Fruit fly (Drosophila melanogaster) whole organism, prepupa: ENCODE measurements around the gene SLC5A11.

Source experiments
- Blimp-1 ChIP-seq: fragments of 200-800 bp; sonication (Bioruptor generic); optimal IDR thresholded peaks from 3 replicates; lab custom pipeline; 2017; ENCODE audit warnings: missing biosample characterization, missing genetic modification characterization, mild to moderate bottlenecking, moderate library complexity, missing genetic modification reagents
- CG10631 ChIP-seq: fragments of 200-800 bp; sonication (Bioruptor generic); optimal IDR thresholded peaks from 2 replicates; lab custom pipeline; 2016; ENCODE audit warnings: missing biosample characterization, missing genetic modification characterization
- CG11294 ChIP-seq: fragments of 200-800 bp; sonication (Bioruptor generic); IDR thresholded peaks from 2 replicates; pipeline ENCODE4 v1.3.6; 2022; ENCODE audit warnings: missing biosample characterization, missing genetic modification characterization
- CG11762 ChIP-seq: fragments of 200-800 bp; sonication (Bioruptor generic); optimal IDR thresholded peaks from 3 replicates; lab custom pipeline; 2016; ENCODE audit warnings: missing biosample characterization, missing genetic modification characterization; ENCODE audit not compliant: insufficient read depth
- CG11902 ChIP-seq: fragments of 200-800 bp; sonication (Bioruptor generic); optimal IDR thresholded peaks from 3 replicates; lab custom pipeline; 2016; ENCODE audit warnings: missing biosample characterization, missing genetic modification characterization
- CG15336 ChIP-seq: fragments of 200-800 bp; sonication (Bioruptor generic); IDR thresholded peaks from 2 replicates; pipeline ENCODE4 v1.3.6; 2022; ENCODE audit warnings: missing biosample characterization, missing genetic modification characterization
- CG1621 ChIP-seq: fragments of 200-800 bp; sonication (Bioruptor generic); optimal IDR thresholded peaks from 3 replicates; lab custom pipeline; 2018; ENCODE audit warnings: missing biosample characterization, mild to moderate bottlenecking, missing genetic modification characterization
- CG16779 ChIP-seq: fragments of 200-800 bp; sonication (Bioruptor generic); optimal IDR thresholded peaks from 3 replicates; lab custom pipeline; 2017; ENCODE audit warnings: missing biosample characterization, mild to moderate bottlenecking, missing genetic modification characterization
- CG3032 ChIP-seq: fragments of 200-800 bp; optimal IDR thresholded peaks from 2 replicates; lab custom pipeline; 2019; ENCODE audit warnings: missing biosample characterization, mild to moderate bottlenecking, missing genetic modification characterization, moderate library complexity
- CG32006 ChIP-seq: fragments of 200-800 bp; sonication (Bioruptor generic); optimal IDR thresholded peaks from 3 replicates; lab custom pipeline; 2017; ENCODE audit warnings: missing biosample characterization, mild to moderate bottlenecking, missing genetic modification characterization
- CG34406 ChIP-seq: fragments of 200-800 bp; sonication (Bioruptor generic); optimal IDR thresholded peaks from 3 replicates; lab custom pipeline; 2016; ENCODE audit warnings: missing biosample characterization, missing genetic modification characterization
- CG3919 ChIP-seq: fragments of 200-800 bp; sonication (Bioruptor generic); optimal IDR thresholded peaks from 3 replicates; lab custom pipeline; 2016; ENCODE audit warnings: missing biosample characterization, missing genetic modification characterization
- CG6163 ChIP-seq: fragments of 200-800 bp; sonication (Bioruptor generic); IDR thresholded peaks from 3 replicates; pipeline ENCODE4 v1.3.6; 2022; ENCODE audit warnings: missing biosample characterization, missing genetic modification characterization
- CG6276 ChIP-seq: fragments of 200-800 bp; sonication (Bioruptor generic); optimal IDR thresholded peaks from 2 replicates; lab custom pipeline; 2017; ENCODE audit warnings: missing biosample characterization, mild to moderate bottlenecking, missing genetic modification characterization
- CG6792 ChIP-seq: fragments of 200-800 bp; sonication (Bioruptor generic); optimal IDR thresholded peaks from 3 replicates; lab custom pipeline; 2016; ENCODE audit warnings: missing biosample characterization, missing genetic modification characterization
- CG6808 ChIP-seq: fragments of 200-800 bp; sonication (Bioruptor generic); optimal IDR thresholded peaks from 3 replicates; lab custom pipeline; 2017; ENCODE audit warnings: missing biosample characterization, missing genetic modification characterization, mild to moderate bottlenecking, moderate library complexity, missing genetic modification reagents
- CG6854 ChIP-seq: fragments of 200-800 bp; sonication (Bioruptor generic); optimal IDR thresholded peaks from 2 replicates; lab custom pipeline; 2017; ENCODE audit warnings: missing biosample characterization, mild to moderate bottlenecking, missing genetic modification characterization
- CG7368 ChIP-seq: fragments of 200-800 bp; sonication (Bioruptor generic); optimal IDR thresholded peaks from 3 replicates; lab custom pipeline; 2016; ENCODE audit warnings: missing biosample characterization, missing genetic modification characterization
- CG8119 ChIP-seq: fragments of 200-800 bp; sonication (Bioruptor generic); IDR thresholded peaks from 3 replicates; pipeline ENCODE4 v1.3.6; 2022; ENCODE audit warnings: missing biosample characterization, missing genetic modification characterization
- CG8319 ChIP-seq: fragments of 200-800 bp; sonication (Bioruptor generic); optimal IDR thresholded peaks from 3 replicates; lab custom pipeline; 2016; ENCODE audit warnings: missing biosample characterization, missing genetic modification characterization
- CG8632 ChIP-seq: fragments of 200-800 bp; sonication (Bioruptor generic); optimal IDR thresholded peaks from 3 replicates; lab custom pipeline; 2016; ENCODE audit warnings: missing biosample characterization, missing genetic modification characterization
- Eip75B ChIP-seq: fragments of 200-800 bp; sonication (Bioruptor generic); optimal IDR thresholded peaks from 3 replicates; lab custom pipeline; 2016; ENCODE audit warnings: missing biosample characterization, missing genetic modification characterization
- Eip78C ChIP-seq: fragments of 200-800 bp; sonication (Bioruptor generic); peaks from one replicate; lab custom pipeline; 2016; ENCODE audit warnings: missing biosample characterization, missing genetic modification characterization
- Ets21C ChIP-seq: fragments of 200-800 bp; sonication (Bioruptor generic); optimal IDR thresholded peaks from 3 replicates; lab custom pipeline; 2016; ENCODE audit warnings: missing biosample characterization, missing genetic modification characterization
- Ets96B ChIP-seq: fragments of 200-800 bp; optimal IDR thresholded peaks from 2 replicates; lab custom pipeline; 2019; ENCODE audit warnings: missing biosample characterization, mild to moderate bottlenecking, missing genetic modification characterization, moderate library complexity
- Gug ChIP-seq: fragments of 200-800 bp; sonication (Bioruptor generic); IDR thresholded peaks from 2 replicates; pipeline ENCODE4 v1.3.6; 2022; ENCODE audit warnings: missing biosample characterization, missing genetic modification characterization
- Hr38 ChIP-seq: sonication (Bioruptor generic); optimal IDR thresholded peaks from 2 replicates; lab custom pipeline; 2016; ENCODE audit warnings: missing biosample characterization, missing genetic modification characterization
- Hr39 ChIP-seq: fragments of 200-800 bp; sonication (Bioruptor generic); optimal IDR thresholded peaks from 2 replicates; lab custom pipeline; 2016; ENCODE audit warnings: missing biosample characterization, missing genetic modification characterization
- Hr4 ChIP-seq: fragments of 200-800 bp; sonication (Bioruptor generic); optimal IDR thresholded peaks from 3 replicates; lab custom pipeline; 2016; ENCODE audit warnings: missing biosample characterization, missing genetic modification characterization
- Lpt ChIP-seq: fragments of 200-800 bp; sonication (Bioruptor generic); optimal IDR thresholded peaks from 3 replicates; lab custom pipeline; 2016; ENCODE audit warnings: missing biosample characterization, missing genetic modification characterization
- Met ChIP-seq: fragments of 200-800 bp; sonication (Bioruptor generic); optimal IDR thresholded peaks from 3 replicates; lab custom pipeline; 2016; ENCODE audit warnings: missing biosample characterization, missing genetic modification characterization
- OdsH ChIP-seq: fragments of 200-800 bp; sonication (Bioruptor generic); optimal IDR thresholded peaks from 3 replicates; lab custom pipeline; 2016; ENCODE audit warnings: missing biosample characterization, missing genetic modification characterization
- Sox102F ChIP-seq: fragments of 200-800 bp; sonication (Bioruptor generic); optimal IDR thresholded peaks from 2 replicates; lab custom pipeline; 2016; ENCODE audit warnings: missing biosample characterization, mild to moderate bottlenecking, missing genetic modification characterization
- Sox14 ChIP-seq: fragments of 200-800 bp; sonication (Bioruptor generic); optimal IDR thresholded peaks from 3 replicates; lab custom pipeline; 2016; ENCODE audit warnings: missing biosample characterization, missing genetic modification characterization
- achi ChIP-seq: fragments of 200-800 bp; sonication (Bioruptor generic); optimal IDR thresholded peaks from 3 replicates; lab custom pipeline; 2016; ENCODE audit warnings: missing biosample characterization, missing genetic modification characterization
- acj6 ChIP-seq: fragments of 200-800 bp; sonication (Bioruptor generic); optimal IDR thresholded peaks from 3 replicates; lab custom pipeline; 2016; ENCODE audit warnings: missing biosample characterization, missing genetic modification characterization
- dac ChIP-seq: fragments of 200-800 bp; sonication (Bioruptor generic); optimal IDR thresholded peaks from 2 replicates; lab custom pipeline; 2017; ENCODE audit warnings: missing biosample characterization, mild to moderate bottlenecking, missing genetic modification characterization
- dsx ChIP-seq: fragments of 200-800 bp; optimal IDR thresholded peaks from 3 replicates; lab custom pipeline; 2019; ENCODE audit warnings: missing biosample characterization, mild to moderate bottlenecking, missing genetic modification characterization, moderate library complexity; ENCODE audit not compliant: poor library complexity, severe bottlenecking
- eg ChIP-seq: fragments of 200-800 bp; sonication (Bioruptor generic); IDR thresholded peaks from 3 replicates; pipeline ENCODE4 v1.3.6; 2022; ENCODE audit warnings: missing biosample characterization, missing genetic modification characterization
- esn ChIP-seq: fragments of 200-800 bp; sonication (Bioruptor generic); optimal IDR thresholded peaks from 2 replicates; lab custom pipeline; 2016; ENCODE audit warnings: missing biosample characterization, mild to moderate bottlenecking, missing genetic modification characterization, moderate library complexity
- fd59A ChIP-seq: fragments of 200-800 bp; sonication (Bioruptor generic); optimal IDR thresholded peaks from 2 replicates; lab custom pipeline; 2017; ENCODE audit warnings: missing biosample characterization, mild to moderate bottlenecking, missing genetic modification characterization, missing genetic modification reagents
- fd85E ChIP-seq: fragments of 200-800 bp; sonication (Bioruptor generic); optimal IDR thresholded peaks from 3 replicates; lab custom pipeline; 2016; ENCODE audit warnings: missing biosample characterization, missing genetic modification characterization
- lz ChIP-seq: fragments of 200-800 bp; sonication (Bioruptor generic); optimal IDR thresholded peaks from 3 replicates; lab custom pipeline; 2016; ENCODE audit warnings: missing biosample characterization, missing genetic modification characterization
- net ChIP-seq: fragments of 200-800 bp; sonication (Bioruptor generic); optimal IDR thresholded peaks from 3 replicates; lab custom pipeline; 2016; ENCODE audit warnings: missing biosample characterization, missing genetic modification characterization
- pdm3 ChIP-seq: fragments of 200-800 bp; sonication (Bioruptor generic); optimal IDR thresholded peaks from 3 replicates; lab custom pipeline; 2016; ENCODE audit warnings: missing biosample characterization, missing genetic modification characterization
- salr ChIP-seq, 2 experiments: fragments of 200-800 bp; sonication (Bioruptor generic); optimal IDR thresholded peaks; 3 replicates each; lab custom pipeline; 2016 to 2018; ENCODE audit warnings: missing biosample characterization in 2 of 2, missing genetic modification characterization in 2 of 2, mild to moderate bottlenecking in 1 of 2
- spab ChIP-seq: fragments of 200-800 bp; sonication (Bioruptor generic); optimal IDR thresholded peaks from 2 replicates; lab custom pipeline; 2017; ENCODE audit warnings: missing biosample characterization, mild to moderate bottlenecking, missing genetic modification characterization, missing genetic modification reagents
- ss ChIP-seq, 2 experiments: fragments of 200-800 bp; sonication (Bioruptor generic); optimal IDR thresholded peaks; 2 replicates in 1 of 2; 3 replicates in 1 of 2; lab custom pipeline; 2017 to 2018; ENCODE audit warnings: mild to moderate bottlenecking in 2 of 2, missing biosample characterization in 2 of 2, missing genetic modification characterization in 2 of 2, moderate library complexity in 1 of 2
- svp ChIP-seq: fragments of 200-800 bp; sonication (Bioruptor generic); peaks from one replicate; lab custom pipeline; 2016; ENCODE audit warnings: missing biosample characterization, missing genetic modification characterization
- topi ChIP-seq: fragments of 200-800 bp; sonication (Bioruptor generic); optimal IDR thresholded peaks from 3 replicates; lab custom pipeline; 2016; ENCODE audit warnings: missing biosample characterization, missing genetic modification characterization
- vri ChIP-seq: fragments of 200-800 bp; sonication (Bioruptor generic); optimal IDR thresholded peaks from 3 replicates; lab custom pipeline; 2016; ENCODE audit warnings: missing biosample characterization, mild to moderate bottlenecking, missing genetic modification characterization

The SLC5A11 gene

DNA sequence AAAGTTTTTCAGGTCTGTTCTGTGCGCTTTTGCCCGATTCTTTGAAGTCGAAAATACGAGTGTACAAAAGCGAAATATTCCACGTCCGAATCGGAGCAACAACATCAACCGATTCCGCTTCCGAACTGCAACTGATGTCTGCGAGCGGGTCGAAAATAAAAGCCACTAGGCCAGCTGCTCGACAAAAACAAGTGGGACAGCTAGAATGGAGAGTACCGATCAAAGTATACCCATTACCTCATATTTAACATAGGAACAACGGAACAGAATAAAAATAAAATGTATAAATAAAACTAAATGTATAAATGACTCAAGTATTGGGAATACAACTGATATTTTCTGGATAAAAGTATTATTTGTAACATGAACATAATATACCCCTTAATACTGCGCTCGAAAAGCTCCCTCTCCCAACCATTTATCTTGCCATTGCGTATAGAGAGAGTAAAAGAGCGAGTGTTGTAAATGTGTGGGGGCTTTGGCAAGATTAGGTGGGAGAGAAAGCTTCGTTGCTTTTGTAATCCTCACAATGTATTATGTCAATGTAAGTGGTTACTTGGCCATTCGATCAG lies at the start of gene SLC5A11:
SLC5A11 (minus strand) TSS at position 137 of the 572 bp plus-strand sequence.
- TF ChIP-seq ss (GFP tag; optimal IDR thresholded peaks at IDR 0.05; lab: Kevin White, UChicago) (peak; percentile 99 to 100), CG6276 (peak; percentile 95), net (GFP tag; lab: Kevin White, UChicago) (peak; percentile 100), CG11294 (peak; percentile 95), Hr39 (GFP tag; lab: Kevin White, UChicago) (peak; percentile 86), CG32006 (GFP tag; lab: Kevin White, UChicago) (peak; percentile 94), CG8632 (GFP tag; lab: Kevin White, UChicago) (peak; percentile 92), spab (GFP tag; lab: Kevin White, UChicago) (peak; percentile 94), lz (GFP tag; lab: Kevin White, UChicago) (peak; percentile 95), salr (GFP tag; optimal IDR thresholded peaks at IDR 0.05; lab: Kevin White, UChicago) (peak; percentile 92 to 99), OdsH (GFP tag; lab: Kevin White, UChicago) (peak; percentile 97), eg (GFP tag; lab: Robert Waterston, UW) (peak; percentile 99), CG6792 (GFP tag; lab: Kevin White, UChicago) (peak; percentile 94), acj6 (GFP tag; lab: Kevin White, UChicago) (peak; percentile 87), CG11762 (peak; percentile 97), CG34406 (GFP tag; lab: Kevin White, UChicago) (peak; percentile 97), Gug (peak; percentile 96), CG7368 (GFP tag; lab: Kevin White, UChicago) (peak; percentile 99), Hr38 (no peak), vri (peak; percentile 97), Sox14 (GFP tag; lab: Kevin White, UChicago) (peak; percentile 99), CG8119 (GFP tag; lab: Robert Waterston, UW) (peak; percentile 99), Eip75B (peak; percentile 98), CG3919 (GFP tag; lab: Kevin White, UChicago) (peak; percentile 100), CG1621 (tag; lab: Kevin White, UChicago) (peak; percentile 85), Lpt (GFP tag; lab: Kevin White, UChicago) (peak; percentile 84), Hr4 (GFP tag; lab: Kevin White, UChicago) (peak; percentile 87), dsx (peak; percentile 99), Ets96B (peak; percentile 79), CG6854 (GFP tag; lab: Kevin White, UChicago) (peak; percentile 98), CG11902 (GFP tag; lab: Kevin White, UChicago) (peak; percentile 99), CG3032 (peak; percentile 94), Ets21C (GFP tag; lab: Kevin White, UChicago) (no peak), CG10631 (GFP tag; lab: Kevin White, UChicago) (peak; percentile 95), Eip78C (GFP tag; lab: Kevin White, UChicago) (peak; percentile 100), CG6808 (GFP tag; lab: Kevin White, UChicago) (peak; percentile 92), pdm3 (GFP tag; lab: Kevin White, UChicago) (peak; percentile 93), Sox102F (GFP tag; lab: Kevin White, UChicago) (peak; percentile 94), topi (GFP tag; lab: Kevin White, UChicago) (peak; percentile 100), fd59A (GFP tag; lab: Kevin White, UChicago) (peak; percentile 89), CG6163 (GFP tag; lab: Robert Waterston, UW) (peak; percentile 100), CG15336 (GFP tag; lab: Robert Waterston, UW) (peak; percentile 100), Blimp-1 (peak; percentile 87), CG8319 (GFP tag; lab: Kevin White, UChicago) (peak; percentile 96), Met (peak; percentile 98), dac (peak; percentile 70), esn (peak; percentile 98), svp (GFP tag; lab: Kevin White, UChicago) (peak; percentile 100), fd85E (GFP tag; lab: Kevin White, UChicago) (peak; percentile 96), achi (peak; percentile 97), CG16779 (peak; percentile 91)
